Worm (Caenorhabditis elegans): ENCODE measurements around the gene srw-76.

srw-76 gene

DNA sequence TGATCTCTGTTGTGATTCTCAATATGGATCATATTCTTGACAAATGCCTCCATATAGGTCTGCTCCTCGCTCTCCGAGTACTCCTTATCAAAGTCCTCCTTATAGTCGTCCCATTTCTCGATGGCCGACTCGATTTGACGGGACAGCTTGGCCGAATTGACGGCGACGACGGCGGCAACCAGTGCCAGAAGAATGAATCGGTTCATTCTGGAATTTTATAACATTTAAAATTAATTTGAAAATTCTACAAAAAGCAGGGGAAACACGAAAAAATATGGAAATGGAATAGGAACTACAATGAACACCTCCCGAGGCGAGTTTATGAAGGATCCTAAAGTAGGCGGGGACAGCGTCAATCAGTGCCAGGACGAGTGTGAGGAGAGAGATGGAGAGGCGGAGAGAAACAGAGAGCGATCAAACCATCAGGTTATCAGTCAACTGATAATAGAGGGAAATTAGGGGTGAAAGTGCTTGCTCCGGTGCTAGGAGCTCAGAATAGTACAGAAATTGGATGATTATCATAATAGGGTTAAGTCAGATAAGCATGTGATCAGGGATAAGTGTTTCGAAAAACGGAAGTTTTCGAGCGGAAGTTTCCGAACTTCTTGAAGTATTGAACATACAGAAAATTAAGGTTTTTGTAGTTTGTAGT lies 42.8 kb downstream of the srw-76 start, which contains the start of gene cpl-1:
Gene cpl-1 (minus strand): TSS at position 207 of the 652 bp plus-strand sequence.
- TF ChIP-seq elt-2 (tag; optimal IDR thresholded peaks at IDR 0.05) (peak; percentile 82), ets-4 (tag; optimal IDR thresholded peaks at IDR 0.05) (no peak)

DNA sequence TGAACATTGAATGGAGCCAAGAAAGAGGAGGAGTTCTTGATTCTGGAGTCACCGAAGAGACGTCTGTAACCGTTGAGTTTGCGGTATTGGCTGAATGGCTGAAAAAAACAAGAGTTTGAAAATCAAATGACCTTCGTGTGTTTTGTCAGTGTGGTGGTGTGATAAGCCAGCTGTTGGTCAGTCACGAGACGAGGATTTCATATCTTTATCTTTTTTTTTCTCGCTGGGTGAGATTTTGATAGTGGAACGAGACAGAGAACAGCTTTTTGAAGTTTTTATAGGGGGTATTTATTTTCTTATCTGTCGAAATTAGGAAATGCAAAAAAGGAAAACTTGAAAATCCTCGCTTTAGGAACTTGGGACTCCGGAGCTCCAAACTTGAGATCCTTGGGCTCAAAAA lies 43.6 kb downstream of the srw-76 start:
- TF ChIP-seq hlh-8 (tag; optimal IDR thresholded peaks at IDR 0.05) (no peak), C08G9.2 (tag; optimal IDR thresholded peaks at IDR 0.05) (no peak)

DNA sequence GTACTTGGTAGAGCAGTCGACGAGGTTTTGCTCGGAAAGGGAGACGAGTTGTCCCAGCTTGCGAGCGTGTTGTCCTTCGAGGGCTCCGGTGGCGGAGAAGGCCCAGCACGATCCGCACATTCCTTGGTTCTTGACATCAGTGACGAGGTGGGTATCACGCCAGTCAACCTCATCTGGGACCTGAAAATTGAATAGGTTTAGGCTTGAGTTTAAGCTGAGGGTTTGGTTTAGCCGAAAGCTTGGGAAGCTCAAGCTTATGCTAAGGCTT lies 44.4 kb downstream of the srw-76 start:
- TF ChIP-seq elt-4 (tag; optimal IDR thresholded peaks at IDR 0.05) (peak; percentile 20), hlh-6 (tag; optimal IDR thresholded peaks at IDR 0.05) (no peak)

DNA sequence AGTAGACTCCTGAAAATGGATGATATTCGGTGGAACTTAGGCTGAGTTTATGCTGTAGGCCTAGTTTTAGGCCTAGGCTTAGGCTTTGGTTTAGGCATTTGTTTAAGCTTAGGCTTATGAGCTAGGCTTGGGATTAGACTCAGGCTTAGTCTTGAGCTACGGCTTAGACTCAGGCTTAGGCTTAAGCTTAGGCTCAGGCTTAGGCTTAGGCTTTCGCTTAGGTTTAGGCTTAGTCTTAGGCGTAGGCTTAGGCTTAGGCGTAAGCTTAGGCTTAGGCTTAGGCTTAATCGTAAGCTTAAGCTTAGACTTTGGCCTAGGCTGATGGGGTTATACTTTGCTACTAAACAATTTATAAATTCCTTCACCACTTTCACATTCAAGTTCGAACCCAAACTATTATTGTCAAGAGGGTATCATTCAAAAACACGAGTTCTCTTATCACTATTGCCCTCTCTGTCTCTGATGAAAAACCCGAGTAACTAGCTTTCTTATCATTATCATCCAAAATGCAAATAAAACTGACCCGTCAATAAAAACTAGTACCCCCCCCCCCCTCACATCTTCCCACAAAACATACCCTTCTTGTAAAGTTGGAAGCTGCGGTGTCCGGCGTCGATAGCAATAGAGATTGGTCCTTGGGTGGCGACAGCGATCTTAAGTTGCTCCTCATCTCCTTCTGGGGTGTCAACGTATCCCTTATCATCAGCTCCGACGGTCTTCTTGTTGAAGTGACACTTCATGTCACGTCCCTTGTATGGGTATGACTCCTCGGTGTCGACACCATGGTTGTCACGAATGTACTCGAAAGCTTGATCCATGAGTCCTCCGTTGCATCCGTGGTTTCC lies 44.9 kb downstream of the srw-76 start:
- TF ChIP-seq elt-2 (tag; optimal IDR thresholded peaks at IDR 0.05): peak; percentile 81
- TF ChIP-seq tbx-7 (tag; optimal IDR thresholded peaks at IDR 0.05): no peak
- TF ChIP-seq dve-1 (tag; optimal IDR thresholded peaks at IDR 0.05): peak; percentile 85
- peak; percentile 4 for TF ChIP-seq hlh-13 (GFP tag; optimal IDR thresholded peaks at IDR 0.05)

DNA sequence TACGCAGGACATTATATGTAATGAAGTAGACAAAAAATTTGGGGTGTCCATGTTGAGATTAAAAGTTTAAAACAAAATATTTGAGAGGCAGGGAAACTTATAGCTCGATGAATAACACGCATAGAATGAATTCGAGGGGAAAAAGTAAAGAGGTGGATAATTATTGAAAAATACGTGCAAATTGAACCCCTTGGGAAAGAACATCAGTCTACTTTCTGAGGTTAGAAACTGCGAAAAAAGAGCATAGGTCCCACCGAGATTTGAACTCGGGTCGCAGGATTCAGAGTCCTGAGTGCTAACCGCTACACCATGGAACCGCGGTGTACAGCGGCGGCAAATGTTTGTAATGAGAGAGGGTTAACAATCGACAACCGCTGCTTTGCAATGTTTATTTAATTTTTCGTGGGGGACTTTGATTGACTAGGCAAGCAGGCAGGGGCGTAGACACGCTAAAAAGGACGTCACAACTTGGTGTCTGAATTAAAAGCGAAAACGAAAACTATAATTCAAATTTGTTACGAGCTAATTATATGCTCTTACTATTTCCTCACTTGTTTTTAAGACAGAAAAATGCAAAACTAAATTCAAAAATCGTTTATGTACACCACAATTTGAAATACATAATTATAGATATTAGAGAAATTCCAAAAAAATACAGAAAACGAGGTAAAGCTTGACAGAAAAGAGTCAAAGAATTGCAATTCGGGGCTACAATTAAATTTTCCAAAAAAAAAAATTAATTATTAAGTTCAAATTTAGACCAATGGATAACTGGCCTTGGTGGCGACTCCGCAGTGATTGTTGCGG lies 45.9 kb downstream of the srw-76 start, which contains the start of gene srh-269:
Gene srh-269 (minus strand): TSS at position 51 of the 807 bp plus-strand sequence.
- TF ChIP-seq ceh-18 (tag; optimal IDR thresholded peaks at IDR 0.05) (peak; percentile 56), ahr-1 (tag; optimal IDR thresholded peaks at IDR 0.05) (peak; percentile 11), sdc-2 (tag; optimal IDR thresholded peaks at IDR 0.05) (peak; percentile 38), K09A11.1 (tag; optimal IDR thresholded peaks at IDR 0.05; ENCODE audit: insufficient read depth) (peak; percentile 10), ceh-19 (GFP tag; optimal IDR thresholded peaks at IDR 0.05) (peak; percentile 79), nhr-232 (tag; optimal IDR thresholded peaks at IDR 0.05) (peak; percentile 53), dve-1 (tag; optimal IDR thresholded peaks at IDR 0.05) (peak; percentile 62), sox-4 (tag; optimal IDR thresholded peaks at IDR 0.05) (peak; percentile 58), ceh-45 (GFP tag; IDR thresholded peaks at IDR 0.05) (no peak), Y22D7AL.16 (tag; optimal IDR thresholded peaks at IDR 0.05) (no peak), hlh-30 (tag; optimal IDR thresholded peaks at IDR 0.05; ENCODE audit: insufficient read depth) (no peak), pat-9 (tag; optimal IDR thresholded peaks at IDR 0.05) (peak; percentile 56), syd-9 (tag; optimal IDR thresholded peaks at IDR 0.05) (peak; percentile 71), nhr-11 (tag; optimal IDR thresholded peaks at IDR 0.05) (no peak), unc-86 (tag; optimal IDR thresholded peaks at IDR 0.05) (peak; percentile 33), ceh-34 (tag; optimal IDR thresholded peaks at IDR 0.05) (peak; percentile 68), ref-2 (tag; optimal IDR thresholded peaks at IDR 0.05) (no peak), hlh-13 (GFP tag; optimal IDR thresholded peaks at IDR 0.05) (peak; percentile 64), ceh-48 (tag; optimal IDR thresholded peaks at IDR 0.05) (peak; percentile 24), mec-3 (tag; optimal IDR thresholded peaks at IDR 0.05; ENCODE audit: borderline replicate concordance) (no peak), ets-4 (tag; optimal IDR thresholded peaks at IDR 0.05) (no peak), unc-55 (GFP tag; optimal IDR thresholded peaks at IDR 0.05) (no peak), pros-1 (tag; optimal IDR thresholded peaks at IDR 0.05) (no peak), tbx-2 (tag; optimal IDR thresholded peaks at IDR 0.05) (peak; percentile 43), elt-2 (tag; optimal IDR thresholded peaks at IDR 0.05) (peak; percentile 73), ztf-16 (tag; optimal IDR thresholded peaks at IDR 0.05) (peak; percentile 32), sox-2 (GFP tag; IDR thresholded peaks at IDR 0.05) (no peak), lim-6 (tag; optimal IDR thresholded peaks at IDR 0.05) (peak; percentile 23), ceh-31 (tag; optimal IDR thresholded peaks at IDR 0.05) (peak; percentile 33), hlh-8 (tag; optimal IDR thresholded peaks at IDR 0.05) (no peak), madf-2 (tag; optimal IDR thresholded peaks at IDR 0.05) (peak; percentile 68), zip-5 (tag; optimal IDR thresholded peaks at IDR 0.05) (peak; percentile 1), ceh-2 (tag; optimal IDR thresholded peaks at IDR 0.05) (peak; percentile 50), fkh-10 (GFP tag; optimal IDR thresholded peaks at IDR 0.05) (no peak), hlh-6 (tag; optimal IDR thresholded peaks at IDR 0.05) (peak; percentile 80), pag-3 (tag; optimal IDR thresholded peaks at IDR 0.05; ENCODE audit: borderline replicate concordance) (no peak)
